Worm (Caenorhabditis elegans): ENCODE data around the gene his-62.

DNA sequence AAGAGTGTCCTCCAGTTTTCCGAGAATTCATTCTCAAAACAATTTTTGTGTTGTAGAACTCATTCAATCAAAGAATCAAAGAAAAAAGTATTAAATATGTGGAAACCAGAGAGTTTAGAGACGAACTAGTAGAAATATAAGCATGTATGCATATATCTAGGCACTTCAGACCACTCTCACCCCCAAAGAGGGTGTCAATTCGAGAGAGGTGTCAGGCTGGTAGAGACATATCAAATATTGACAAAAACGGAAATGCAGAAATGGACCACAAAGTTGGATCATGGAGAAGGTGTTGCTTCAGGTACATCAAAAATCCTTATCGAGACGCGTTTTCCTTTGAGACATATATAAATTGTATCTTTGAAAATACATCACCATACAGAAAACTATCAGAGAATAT is 37.4 kb downstream of the his-62 start:
- TF ChIP-seq sox-4 (tag; optimal IDR thresholded peaks at IDR 0.05): no peak
- TF ChIP-seq zag-1 (tag; optimal IDR thresholded peaks at IDR 0.05): no peak
- TF ChIP-seq zip-4 (GFP tag; optimal IDR thresholded peaks at IDR 0.05): no peak
